Worm (Caenorhabditis elegans) whole organism, L2 larva: Measurements from ENCODE around the gene ZK809.8.

Source experiments
- aly-2 ChIP-seq: fragments of 150-350 bp; optimal IDR thresholded peaks from 2 replicates; lab custom pipeline; 2014; ENCODE audit warnings: missing biosample characterization, missing genetic modification characterization
- blmp-1 ChIP-seq: sonication (generic microtip); optimal IDR thresholded peaks from 2 replicates; lab custom pipeline; 2017; ENCODE audit warnings: missing genetic modification characterization, mild to moderate bottlenecking, missing compliant biosample characterization, antibody characterized with exemption, moderate library complexity; ENCODE audit not compliant: insufficient read depth
- egl-27 ChIP-seq: sonication (generic microtip); optimal IDR thresholded peaks from 3 replicates; lab custom pipeline; 2017; ENCODE audit warnings: missing biosample characterization, missing genetic modification reagents, missing genetic modification characterization
- lsy-2 ChIP-seq, 2 experiments: fragments of 150-350 bp in 1 of 2; sonication (generic microtip) in 1 of 2; optimal IDR thresholded peaks; 2 replicates each; lab custom pipeline; 2014 to 2017; ENCODE audit warnings: missing biosample characterization in 2 of 2, missing genetic modification characterization in 2 of 2
- mbf-1 ChIP-seq: sonication (generic microtip); optimal IDR thresholded peaks from 2 replicates; lab custom pipeline; 2017; ENCODE audit warnings: missing biosample characterization, missing genetic modification characterization
- nhr-129 ChIP-seq: fragments of 150-350 bp; optimal IDR thresholded peaks from 2 replicates; lab custom pipeline; 2014; ENCODE audit warnings: missing biosample characterization, missing genetic modification characterization
- sem-4 ChIP-seq: fragments of 150-350 bp; optimal IDR thresholded peaks from 2 replicates; lab custom pipeline; 2014; ENCODE audit warnings: missing biosample characterization, missing genetic modification reagents, missing genetic modification characterization
- skn-1 ChIP-seq: sonication (generic microtip); optimal IDR thresholded peaks from 2 replicates; lab custom pipeline; 2017; ENCODE audit warnings: missing biosample characterization, missing genetic modification characterization
- zag-1 ChIP-seq: fragments of 150-350 bp; optimal IDR thresholded peaks from 2 replicates; lab custom pipeline; 2014; ENCODE audit warnings: missing biosample characterization, missing genetic modification characterization
- ztf-11 ChIP-seq: sonication (generic microtip); optimal IDR thresholded peaks from 2 replicates; lab custom pipeline; 2017; ENCODE audit warnings: missing biosample characterization, missing genetic modification characterization

ce11 chrIV:11681905-11682304 is 33.0 kb upstream of the ZK809.8 start, which contains the start of gene ZK792.4:
- TF ChIP-seq skn-1 (tag; lab: Kevin White, UChicago) (no peak), mbf-1 (tag; lab: Kevin White, UChicago) (no peak), blmp-1 (no peak), sem-4 (tag; lab: Kevin White, UChicago) (no peak), aly-2 (no peak), zag-1 (tag; lab: Kevin White, UChicago) (no peak), nhr-129 (no peak), lsy-2 (tag; optimal IDR thresholded peaks at IDR 0.05; lab: Kevin White, UChicago) (no peak), egl-27 (no peak), ztf-11 (no peak)
